Worm (Caenorhabditis elegans) whole organism, L4 larva: ENCODE measurements around the gene srd-17.
"Not testable (repeated sequence)": the region's sequence is repeated elsewhere in the genome, so short reads cannot be mapped to it uniquely, and the experiment has no call there.

Experiments used
- F44E2.7 ChIP-seq: fragments of 200-800 bp; sonication (Bioruptor generic); IDR thresholded peaks from 2 replicates; pipeline ENCODE4 v2.1.2; 2022; ENCODE audit warnings: missing genetic modification characterization, missing compliant biosample characterization
- R02D3.7 ChIP-seq: fragments of 150-350 bp; sonication (generic microtip); optimal IDR thresholded peaks from 3 replicates; lab custom pipeline; 2014; ENCODE audit warnings: missing biosample characterization, missing genetic modification characterization
- T20F7.1 ChIP-seq: fragments of 200-800 bp; sonication (Bioruptor generic); optimal IDR thresholded peaks from 2 replicates; lab custom pipeline; 2018; ENCODE audit warnings: mild to moderate bottlenecking, missing genetic modification characterization, missing compliant biosample characterization
- T26A8.4 ChIP-seq: fragments of 200-800 bp; sonication (Bioruptor generic); IDR thresholded peaks from 2 replicates; pipeline ENCODE4 v1.3.6; 2022; ENCODE audit warnings: missing genetic modification characterization, missing compliant biosample characterization
- Y105C5A.15 ChIP-seq: fragments of 200-800 bp; sonication (Bioruptor generic); IDR thresholded peaks from 2 replicates; pipeline ENCODE4 v1.3.6; 2022; ENCODE audit warnings: missing genetic modification characterization, missing compliant biosample characterization
- Y75B8A.6 ChIP-seq: fragments of 200-800 bp; sonication (Bioruptor generic); IDR thresholded peaks from 2 replicates; pipeline ENCODE4 v1.3.6; 2022; ENCODE audit warnings: missing genetic modification reagents, missing genetic modification characterization, missing compliant biosample characterization
- aha-1 ChIP-seq: fragments of 150-350 bp; peaks from one replicate; lab custom pipeline; 2014; ENCODE audit warnings: missing biosample characterization, missing genetic modification characterization
- aly-2 ChIP-seq: sonication (generic microtip); optimal IDR thresholded peaks from 2 replicates; lab custom pipeline; 2018; ENCODE audit warnings: missing biosample characterization, missing genetic modification characterization
- arid-1 ChIP-seq: fragments of 200-800 bp; sonication (Bioruptor generic); conservative IDR thresholded peaks from 2 replicates; pipeline ENCODE4 v1.3.6; 2022; ENCODE audit warnings: missing genetic modification reagents, missing genetic modification characterization, missing compliant biosample characterization
- ceh-44 ChIP-seq: fragments of 200-800 bp; sonication (Bioruptor generic); IDR thresholded peaks from 2 replicates; pipeline ENCODE4 v1.3.6; 2022; ENCODE audit warnings: missing genetic modification reagents, missing genetic modification characterization, missing compliant biosample characterization
- ceh-62 ChIP-seq: sonication (generic microtip); optimal IDR thresholded peaks from 2 replicates; lab custom pipeline; 2017; ENCODE audit warnings: missing biosample characterization, missing genetic modification characterization
- ctbp-1 ChIP-seq: fragments of 200-800 bp; sonication (Bioruptor generic); IDR thresholded peaks from 2 replicates; pipeline ENCODE4 v1.3.6; 2022; ENCODE audit warnings: missing genetic modification reagents, missing genetic modification characterization, missing compliant biosample characterization
- daf-16 ChIP-seq, 3 experiments: sonication (generic microtip); optimal IDR thresholded peaks; 2 replicates each; lab custom pipeline; 2016 to 2017; ENCODE audit warnings: missing genetic modification characterization in 3 of 3, missing genetic modification reagents in 3 of 3, mild to moderate bottlenecking in 2 of 3, missing compliant biosample characterization in 2 of 3, missing biosample characterization in 1 of 3, moderate library complexity in 1 of 3
- daf-8 ChIP-seq: fragments of 200-800 bp; sonication (Bioruptor generic); IDR thresholded peaks from 2 replicates; pipeline ENCODE4 v1.3.6; 2022; ENCODE audit warnings: missing genetic modification characterization, missing compliant biosample characterization
- dmd-8 ChIP-seq: fragments of 200-800 bp; sonication (Bioruptor generic); IDR thresholded peaks from 2 replicates; pipeline ENCODE4 v1.3.6; 2022; ENCODE audit warnings: missing genetic modification characterization, missing compliant biosample characterization
- dmd-9 ChIP-seq: fragments of 200-800 bp; sonication (Bioruptor generic); IDR thresholded peaks from 2 replicates; pipeline ENCODE4 v1.3.6; 2022; ENCODE audit warnings: missing genetic modification reagents, missing genetic modification characterization, missing compliant biosample characterization
- duxl-1 ChIP-seq: sonication (generic microtip); optimal IDR thresholded peaks from 2 replicates; lab custom pipeline; 2016; ENCODE audit warnings: mild to moderate bottlenecking, missing genetic modification characterization, moderate library complexity, missing compliant biosample characterization; ENCODE audit not compliant: poor library complexity
- hlh-30 ChIP-seq: sonication (generic microtip); optimal IDR thresholded peaks from 2 replicates; lab custom pipeline; 2017; ENCODE audit warnings: antibody characterized with exemption, mild to moderate bottlenecking, missing genetic modification characterization, missing compliant biosample characterization; ENCODE audit not compliant: insufficient read depth
- hmg-1.1 ChIP-seq: fragments of 200-800 bp; sonication (Bioruptor generic); IDR thresholded peaks from 2 replicates; pipeline ENCODE4 v1.3.6; 2022; ENCODE audit warnings: missing genetic modification reagents, missing genetic modification characterization, missing compliant biosample characterization
- jun-1 ChIP-seq: fragments of 150-350 bp; optimal IDR thresholded peaks from 2 replicates; lab custom pipeline; 2014; ENCODE audit warnings: missing biosample characterization, missing genetic modification reagents, missing genetic modification characterization
- lim-7 ChIP-seq: fragments of 200-800 bp; sonication (Bioruptor generic); IDR thresholded peaks from 2 replicates; pipeline ENCODE4 v1.3.6; 2022; ENCODE audit warnings: missing genetic modification characterization, missing compliant biosample characterization
- lin-1 ChIP-seq: fragments of 200-800 bp; sonication (Bioruptor generic); IDR thresholded peaks from 2 replicates; pipeline ENCODE4 v1.3.6; 2022; ENCODE audit warnings: missing genetic modification reagents, missing genetic modification characterization, missing compliant biosample characterization
- lin-15B ChIP-seq: fragments of 150-350 bp; sonication (generic microtip); optimal IDR thresholded peaks from 3 replicates; lab custom pipeline; 2014; ENCODE audit warnings: missing biosample characterization, missing genetic modification characterization
- lin-38 ChIP-seq: fragments of 200-800 bp; sonication (Bioruptor generic); IDR thresholded peaks from 2 replicates; pipeline ENCODE4 v1.3.6; 2022; ENCODE audit warnings: missing genetic modification reagents, missing genetic modification characterization, missing compliant biosample characterization
- lsy-2 ChIP-seq, 2 experiments: fragments of 150-350 bp in 1 of 2; sonication (generic microtip) in 1 of 2; optimal IDR thresholded peaks; 2 replicates each; lab custom pipeline; 2014 to 2017; ENCODE audit warnings: missing biosample characterization in 2 of 2, missing genetic modification characterization in 2 of 2
- madf-5 ChIP-seq, 2 experiments: fragments of 200-800 bp; sonication (Bioruptor generic); IDR thresholded peaks; 2 replicates each; pipeline ENCODE4 v1.3.6; 2022; ENCODE audit warnings: missing compliant biosample characterization in 2 of 2, missing genetic modification characterization in 2 of 2
- madf-9 ChIP-seq: fragments of 200-800 bp; sonication (Bioruptor generic); conservative IDR thresholded peaks from 2 replicates; pipeline ENCODE4 v1.3.6; 2022; ENCODE audit warnings: missing genetic modification reagents, missing genetic modification characterization, missing compliant biosample characterization
- mep-1 ChIP-seq: fragments of 150-350 bp; sonication (generic microtip); optimal IDR thresholded peaks from 3 replicates; lab custom pipeline; 2014; ENCODE audit warnings: missing biosample characterization, missing genetic modification characterization
- mxl-3 ChIP-seq: fragments of 200-800 bp; sonication (Bioruptor generic); optimal IDR thresholded peaks from 2 replicates; lab custom pipeline; 2018; ENCODE audit warnings: mild to moderate bottlenecking, missing genetic modification characterization, missing compliant biosample characterization
- nhr-102 ChIP-seq: sonication (generic microtip); optimal IDR thresholded peaks from 2 replicates; lab custom pipeline; 2016; ENCODE audit warnings: mild to moderate bottlenecking, missing genetic modification characterization, moderate library complexity, missing compliant biosample characterization
- nhr-111 ChIP-seq: fragments of 200-800 bp; sonication (Bioruptor generic); optimal IDR thresholded peaks from 2 replicates; lab custom pipeline; 2018; ENCODE audit warnings: mild to moderate bottlenecking, missing genetic modification characterization, missing compliant biosample characterization
- nhr-237 ChIP-seq: sonication (generic microtip); optimal IDR thresholded peaks from 2 replicates; lab custom pipeline; 2017; ENCODE audit warnings: missing biosample characterization, missing genetic modification characterization
- nhr-28 ChIP-seq: fragments of 150-350 bp; optimal IDR thresholded peaks from 2 replicates; lab custom pipeline; 2014; ENCODE audit warnings: missing biosample characterization, missing genetic modification characterization
- nhr-41 ChIP-seq: fragments of 200-800 bp; sonication (Bioruptor generic); IDR thresholded peaks from 2 replicates; pipeline ENCODE4 v1.3.6; 2022; ENCODE audit warnings: missing genetic modification reagents, missing genetic modification characterization, missing compliant biosample characterization
- nhr-42 ChIP-seq: fragments of 200-800 bp; sonication (Bioruptor generic); IDR thresholded peaks from 2 replicates; pipeline ENCODE4 v1.3.6; 2022; ENCODE audit warnings: missing genetic modification characterization, missing compliant biosample characterization
- nhr-6 ChIP-seq: fragments of 150-350 bp; optimal IDR thresholded peaks from 2 replicates; lab custom pipeline; 2014; ENCODE audit warnings: missing biosample characterization, missing genetic modification characterization
- pha-4 ChIP-seq, 2 experiments: fragments of 150-350 bp in 1 of 2; fragments of 200-800 bp in 1 of 2; sonication (Bioruptor generic) in 1 of 2; IDR thresholded peaks in 1 of 2; optimal IDR thresholded peaks in 1 of 2; 2 replicates each; pipeline versions ENCODE4 v1.3.6 to Lab custom; 2014 to 2022; ENCODE audit warnings: missing genetic modification characterization in 2 of 2, missing genetic modification reagents in 2 of 2, missing biosample characterization in 1 of 2, missing compliant biosample characterization in 1 of 2
- php-3 ChIP-seq: fragments of 200-800 bp; sonication (Bioruptor generic); IDR thresholded peaks from 2 replicates; pipeline ENCODE4 v1.3.6; 2022; ENCODE audit warnings: missing genetic modification reagents, missing genetic modification characterization, missing compliant biosample characterization
- saeg-2 ChIP-seq: fragments of 200-800 bp; sonication (Bioruptor generic); IDR thresholded peaks from 2 replicates; pipeline ENCODE4 v1.3.6; 2022; ENCODE audit warnings: missing genetic modification reagents, missing genetic modification characterization, missing compliant biosample characterization
- skn-1 ChIP-seq: fragments of 150-350 bp; optimal IDR thresholded peaks from 2 replicates; lab custom pipeline; 2014; ENCODE audit warnings: missing biosample characterization, missing genetic modification characterization
- spr-1 ChIP-seq: sonication (generic microtip); optimal IDR thresholded peaks from 2 replicates; lab custom pipeline; 2016; ENCODE audit warnings: mild to moderate bottlenecking, missing genetic modification characterization, missing compliant biosample characterization
- spr-3 ChIP-seq: fragments of 200-800 bp; sonication (Bioruptor generic); optimal IDR thresholded peaks from 2 replicates; lab custom pipeline; 2018; ENCODE audit warnings: mild to moderate bottlenecking, missing genetic modification characterization, missing compliant biosample characterization
- vab-7 ChIP-seq: fragments of 200-800 bp; sonication (Bioruptor generic); IDR thresholded peaks from 2 replicates; pipeline ENCODE4 v1.3.6; 2022; ENCODE audit warnings: missing genetic modification reagents, missing genetic modification characterization, missing compliant biosample characterization
- zfp-2 ChIP-seq: sonication (generic microtip); optimal IDR thresholded peaks from 2 replicates; lab custom pipeline; 2016; ENCODE audit warnings: mild to moderate bottlenecking, missing genetic modification characterization, missing compliant biosample characterization

Gene srd-17

DNA sequence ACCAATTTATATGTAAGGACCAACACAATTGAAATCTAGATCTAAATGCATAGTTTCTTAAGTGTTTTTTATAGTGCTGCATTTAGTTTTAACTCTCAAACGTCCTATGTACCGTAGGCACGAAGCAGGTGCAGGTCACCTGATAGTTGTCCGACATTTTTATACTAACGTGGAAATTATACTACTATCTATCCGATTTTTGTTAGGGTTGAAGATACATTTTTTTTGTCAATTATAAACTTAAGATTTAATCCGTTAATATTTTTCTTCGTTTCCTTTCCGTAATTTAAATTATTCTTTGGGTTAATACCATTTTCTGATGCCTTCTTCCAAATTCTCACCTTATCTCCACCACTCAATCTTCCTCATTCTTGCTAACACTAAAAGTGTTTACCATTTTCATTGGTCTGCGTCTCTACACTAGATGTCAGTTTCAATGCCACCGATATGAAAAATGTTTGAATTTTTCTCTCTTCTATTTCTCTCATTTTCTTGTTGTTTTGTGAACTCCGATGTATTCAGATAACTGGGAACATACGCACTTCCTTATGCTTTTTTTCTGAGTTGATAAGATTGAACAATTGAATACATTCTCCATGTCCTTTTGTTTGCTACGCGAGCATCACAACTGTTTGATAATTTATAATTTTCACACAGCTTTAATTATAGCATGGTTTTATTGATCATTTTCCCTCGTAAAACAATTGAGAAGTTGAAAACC is 12.9 kb upstream of the srd-17 start, which contains the start of gene Y2H9A.4 (continued):
- no peak for TF ChIP-seq R02D3.7 (tag; lab: Kevin White, UChicago)
- TF ChIP-seq T20F7.1 (GFP tag; lab: Kevin White, UChicago), result no peak
- no peak for TF ChIP-seq daf-16 (GFP tag; optimal IDR thresholded peaks at IDR 0.05; lab: Kevin White, UChicago)
- peak; percentile 93 for TF ChIP-seq daf-16 (tag; optimal IDR thresholded peaks at IDR 0.05; lab: Kevin White, UChicago)
- TF ChIP-seq dmd-8 (GFP tag; lab: Robert Waterston, UW), result no peak
- TF ChIP-seq hlh-30 (tag; lab: Kevin White, UChicago), result no peak
- no peak for TF ChIP-seq skn-1 (tag; lab: Kevin White, UChicago)
- TF ChIP-seq daf-8 (GFP tag; lab: Robert Waterston, UW), result no peak
- TF ChIP-seq php-3 (GFP tag; lab: Robert Waterston, UW), result no peak
- peak; percentile 84 for TF ChIP-seq nhr-28

DNA sequence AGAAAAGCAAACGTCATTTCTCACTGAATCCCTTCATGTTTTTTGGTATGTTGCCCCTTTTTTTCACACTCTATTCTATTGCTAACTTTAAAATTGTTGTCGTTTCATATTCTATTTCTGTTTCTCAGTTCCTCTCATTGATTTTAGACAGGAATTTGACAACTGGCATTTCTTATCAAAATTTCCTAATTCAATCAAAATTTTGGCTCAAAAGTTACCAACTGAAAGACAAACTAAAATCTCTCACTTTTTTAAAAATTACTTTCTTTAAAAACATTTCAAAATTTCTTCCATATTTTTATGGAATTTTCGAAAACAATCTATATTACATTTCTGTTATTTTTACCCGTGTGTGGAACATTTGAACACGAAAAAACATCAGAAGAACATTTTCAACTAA is 11.0 kb upstream of the srd-17 start, which contains the start of gene Y2H9A.6:
TSS of gene Y2H9A.6 (plus strand) at position 301 of the 400 bp plus-strand sequence.
- TF ChIP-seq mxl-3; nhr-111 (GFP tag; lab: Kevin White, UChicago); spr-3: not testable (repeated sequence)
- TF ChIP-seq, all 104 proteins: peak for 0; not testable (repeated sequence) for 104

DNA sequence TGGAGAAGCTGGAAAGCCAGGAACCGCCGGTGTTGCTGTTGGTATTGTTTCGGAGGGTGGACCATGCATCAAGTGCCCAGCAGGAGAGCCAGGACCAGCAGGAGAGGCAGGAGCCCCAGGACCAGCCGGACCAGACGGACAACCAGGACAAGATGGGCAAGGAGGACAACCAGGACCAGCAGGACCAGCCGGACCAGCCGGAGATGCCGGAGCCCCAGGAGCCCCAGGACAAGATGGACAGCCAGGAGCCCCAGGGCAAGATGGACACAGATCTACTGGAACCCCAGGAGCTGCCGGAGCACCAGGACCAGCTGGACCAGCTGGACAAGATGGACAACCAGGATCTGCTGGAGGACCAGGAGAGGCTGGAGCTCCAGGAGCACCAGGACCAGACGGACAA is 10.3 kb upstream of the srd-17 start:
- TF ChIP-seq ctbp-1, result no peak
- TF ChIP-seq Y105C5A.15, result no peak
- TF ChIP-seq lsy-2 (tag; optimal IDR thresholded peaks at IDR 0.05; lab: Kevin White, UChicago), result no peak
- no peak for TF ChIP-seq dmd-9 (GFP tag; lab: Robert Waterston, UW)
- TF ChIP-seq nhr-41 (GFP tag; lab: Robert Waterston, UW), result no peak
- TF ChIP-seq nhr-237 (tag; lab: Kevin White, UChicago), result no peak
- no peak for TF ChIP-seq ceh-62 (tag; lab: Kevin White, UChicago)
- no peak for TF ChIP-seq duxl-1 (tag; lab: Kevin White, UChicago)
- TF ChIP-seq vab-7 (GFP tag; lab: Robert Waterston, UW), result no peak
- TF ChIP-seq hmg-1.1 (GFP tag; lab: Robert Waterston, UW), result no peak
- TF ChIP-seq nhr-102, result no peak
- no peak for TF ChIP-seq arid-1 (GFP tag; lab: Robert Waterston, UW)
- no peak for TF ChIP-seq php-3 (GFP tag; lab: Robert Waterston, UW)
- 0 out of 2 replicates have a peak, but pooled peaks have one; percentile 40 for TF ChIP-seq dmd-8 (GFP tag; lab: Robert Waterston, UW)
- no peak for TF ChIP-seq spr-1 (tag; lab: Kevin White, UChicago)
- TF ChIP-seq lin-38 (GFP tag; lab: Robert Waterston, UW), result peak; percentile 22; the same call in 1 of the 2 replicates
- no peak for TF ChIP-seq pha-4 (GFP tag; IDR thresholded peaks at IDR 0.05; lab: Robert Waterston, UW)
- TF ChIP-seq pha-4 (tag; optimal IDR thresholded peaks at IDR 0.05; lab: Kevin White, UChicago), result no peak
- no peak for TF ChIP-seq madf-9 (GFP tag; lab: Robert Waterston, UW)
- TF ChIP-seq nhr-6 (tag; lab: Kevin White, UChicago), result no peak
- no peak for TF ChIP-seq lin-1 (GFP tag; lab: Robert Waterston, UW)
- no peak for TF ChIP-seq madf-5 (GFP tag; IDR thresholded peaks at IDR 0.05; lab: Robert Waterston, UW)
- no peak for TF ChIP-seq Y75B8A.6 (GFP tag; lab: Robert Waterston, UW)
- TF ChIP-seq saeg-2, result no peak
- no peak for TF ChIP-seq lin-15B (tag; lab: Kevin White, UChicago)
- TF ChIP-seq aly-2 (tag; lab: Kevin White, UChicago), result no peak
- no peak for TF ChIP-seq ceh-44 (GFP tag; lab: Robert Waterston, UW)
- TF ChIP-seq F44E2.7 (GFP tag; lab: Robert Waterston, UW), result 0 out of 2 replicates have a peak, but pooled peaks have one; percentile 25
- no peak for TF ChIP-seq jun-1 (tag; lab: Kevin White, UChicago)
- no peak for TF ChIP-seq hlh-30 (tag; lab: Kevin White, UChicago)
- 0 out of 2 replicates have a peak, but pooled peaks have one; percentile 44 for TF ChIP-seq T26A8.4 (GFP tag; lab: Robert Waterston, UW)
- 0 out of 2 replicates have a peak, but pooled peaks have one; percentile 17 for TF ChIP-seq lim-7 (GFP tag; lab: Robert Waterston, UW)
- no peak for TF ChIP-seq nhr-42 (GFP tag; lab: Robert Waterston, UW)
- no peak for TF ChIP-seq aha-1 (tag; lab: Kevin White, UChicago)
- TF ChIP-seq mep-1 (tag; lab: Kevin White, UChicago), result no peak
- no peak for TF ChIP-seq daf-16 (GFP tag; optimal IDR thresholded peaks at IDR 0.05; lab: Kevin White, UChicago)
- no peak for TF ChIP-seq daf-16 (tag; optimal IDR thresholded peaks at IDR 0.05; lab: Kevin White, UChicago)
- no peak for TF ChIP-seq zfp-2
